Fruit fly (Drosophila melanogaster): ENCODE measurements around the gene Iml1.

Iml1 gene

dm6 chr3L:1515820-1516540 lies 17.9 kb downstream of the Iml1 start:
- TF ChIP-seq Dll (optimal IDR thresholded peaks at IDR 0.05): no peak
- no peak for TF ChIP-seq psq (optimal IDR thresholded peaks at IDR 0.05)
- no peak for TF ChIP-seq usp (GFP tag; optimal IDR thresholded peaks at IDR 0.05)
- TF ChIP-seq CG8478 (optimal IDR thresholded peaks at IDR 0.05): no peak

DNA sequence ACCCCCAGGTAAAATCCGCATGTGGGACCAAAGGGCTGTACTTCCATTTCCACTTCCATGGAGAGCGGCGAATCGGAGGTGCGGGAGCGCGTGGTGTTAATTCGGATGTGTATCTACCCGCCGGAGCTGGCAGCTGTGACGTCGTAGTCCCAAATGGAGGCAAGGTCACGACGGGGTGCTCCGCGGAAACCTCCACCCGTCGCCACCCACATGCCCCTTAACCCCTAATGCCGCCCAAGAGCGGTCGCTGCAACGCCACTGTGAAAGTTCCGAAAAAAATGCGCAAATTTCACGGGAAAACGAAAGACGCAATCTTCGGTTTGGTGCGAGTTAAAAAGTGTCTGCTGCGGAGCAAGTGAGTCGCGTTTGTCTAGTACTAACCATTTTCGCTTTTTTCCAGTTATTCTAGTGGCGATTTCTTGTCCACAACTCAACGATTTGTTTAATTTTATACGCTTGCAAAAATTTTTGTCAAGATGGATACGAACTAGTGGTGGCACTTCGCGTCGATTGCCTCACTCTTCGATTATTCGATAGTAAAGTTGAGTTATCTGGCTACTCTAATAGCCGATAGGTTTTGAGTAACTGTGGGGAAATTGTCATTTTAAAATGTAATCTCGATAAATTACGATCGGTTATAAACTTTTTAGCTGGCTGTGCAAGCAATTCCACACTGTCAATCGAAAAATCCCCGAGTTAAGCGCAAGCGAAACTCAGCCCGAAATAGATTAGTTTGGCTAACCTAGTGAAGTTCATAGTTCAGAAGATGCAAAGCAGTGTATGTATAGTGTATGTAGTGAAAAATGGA lies 31.5 kb downstream of the Iml1 start, which contains the start of the genes hfp and Psa:
TSS of gene hfp (minus strand) at position 505 of the 808 bp plus-strand sequence.
TSS of gene Psa (plus strand) at position 758 of the 808 bp plus-strand sequence.
- no peak for TF ChIP-seq usp (GFP tag; optimal IDR thresholded peaks at IDR 0.05)
- no peak for TF ChIP-seq EcR (GFP tag; optimal IDR thresholded peaks at IDR 0.05)
- no peak for TF ChIP-seq pan (optimal IDR thresholded peaks at IDR 0.05)
- no peak for TF ChIP-seq Dll (optimal IDR thresholded peaks at IDR 0.05)
- no peak for TF ChIP-seq CG8478 (optimal IDR thresholded peaks at IDR 0.05)
- no peak for TF ChIP-seq psq (optimal IDR thresholded peaks at IDR 0.05)

- TF ChIP-seq CG8478 (optimal IDR thresholded peaks at IDR 0.05) (no peak), EcR (GFP tag; optimal IDR thresholded peaks at IDR 0.05) (no peak), psq (optimal IDR thresholded peaks at IDR 0.05) (no peak), Dll (optimal IDR thresholded peaks at IDR 0.05) (no peak), pan (optimal IDR thresholded peaks at IDR 0.05) (no peak)
Observed at dm6 chr3L:1496408-1496807, 37.4 kb downstream of the Iml1 start, which contains the start of gene CG12084. Gene CG12084, minus strand, starts transcription at chr3L:1496643.

- TF ChIP-seq Dll (optimal IDR thresholded peaks at IDR 0.05): no peak
Observed at dm6 chr3L:1495803-1496202, 38.0 kb downstream of the Iml1 start.

dm6 chr3L:1489523-1489922 lies 44.3 kb downstream of the Iml1 start, which contains the start of gene stet:
Gene stet, minus strand, starts transcription at chr3L:1489547.
- no peak for TF ChIP-seq EcR (GFP tag; optimal IDR thresholded peaks at IDR 0.05)

DNA sequence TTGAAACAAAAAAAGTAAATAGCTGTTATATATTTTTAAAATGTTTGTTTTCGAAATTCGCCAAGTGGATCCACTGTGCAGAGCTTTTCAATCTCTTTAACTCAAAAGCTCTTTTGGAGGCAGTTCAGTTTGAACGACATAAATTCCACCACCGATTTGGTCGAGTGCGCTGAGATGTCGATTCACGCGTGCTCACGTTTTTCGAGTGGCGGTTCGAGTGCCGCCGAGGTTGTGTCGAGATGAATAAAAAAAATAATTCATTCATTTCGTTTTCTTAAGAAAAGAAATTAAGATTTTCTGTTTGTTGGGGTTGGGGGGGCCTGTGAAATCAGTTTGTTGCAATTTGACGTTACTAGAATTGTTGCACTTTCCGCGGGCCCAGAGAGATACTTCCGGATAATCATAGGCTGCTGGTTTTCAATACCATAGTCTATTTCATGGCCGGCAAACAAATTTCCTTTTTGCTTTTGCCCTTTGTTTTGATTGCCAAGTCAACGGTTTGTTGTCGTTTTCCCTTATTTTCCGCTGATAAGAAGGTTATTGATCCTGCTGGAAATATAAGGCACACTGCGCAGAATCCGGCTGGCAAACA lies 45.1 kb downstream of the Iml1 start:
- TF ChIP-seq psq (optimal IDR thresholded peaks at IDR 0.05) (no peak), usp (GFP tag; optimal IDR thresholded peaks at IDR 0.05) (no peak), pan (optimal IDR thresholded peaks at IDR 0.05) (no peak), CG8478 (optimal IDR thresholded peaks at IDR 0.05) (no peak), Dll (optimal IDR thresholded peaks at IDR 0.05) (no peak), EcR (GFP tag; optimal IDR thresholded peaks at IDR 0.05) (no peak)

DNA sequence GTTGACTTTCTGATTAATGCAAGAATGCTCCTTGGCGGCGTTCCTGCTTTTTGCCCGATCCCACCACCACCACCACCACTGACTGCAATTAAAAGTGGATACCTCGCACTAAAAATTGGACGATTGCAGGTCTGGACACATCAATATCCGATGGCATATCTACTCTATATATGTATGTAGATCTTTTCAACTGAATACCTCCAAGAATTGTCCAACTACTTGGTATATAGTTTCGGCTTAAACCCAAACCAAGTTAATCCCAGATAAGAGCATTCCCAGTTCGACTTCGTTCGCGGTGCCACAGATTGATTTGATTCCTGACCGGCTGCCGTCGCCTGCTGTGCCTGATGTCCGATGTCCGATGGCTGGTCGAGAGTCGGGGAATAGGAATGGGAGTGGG lies 49.1 kb downstream of the Iml1 start:
- TF ChIP-seq EcR (GFP tag; optimal IDR thresholded peaks at IDR 0.05): no peak
- TF ChIP-seq usp (GFP tag; optimal IDR thresholded peaks at IDR 0.05): no peak
- TF ChIP-seq CG8478 (optimal IDR thresholded peaks at IDR 0.05): no peak
- TF ChIP-seq pan (optimal IDR thresholded peaks at IDR 0.05): no peak
- no peak for TF ChIP-seq Dll (optimal IDR thresholded peaks at IDR 0.05)
- no peak for TF ChIP-seq psq (optimal IDR thresholded peaks at IDR 0.05)

DNA sequence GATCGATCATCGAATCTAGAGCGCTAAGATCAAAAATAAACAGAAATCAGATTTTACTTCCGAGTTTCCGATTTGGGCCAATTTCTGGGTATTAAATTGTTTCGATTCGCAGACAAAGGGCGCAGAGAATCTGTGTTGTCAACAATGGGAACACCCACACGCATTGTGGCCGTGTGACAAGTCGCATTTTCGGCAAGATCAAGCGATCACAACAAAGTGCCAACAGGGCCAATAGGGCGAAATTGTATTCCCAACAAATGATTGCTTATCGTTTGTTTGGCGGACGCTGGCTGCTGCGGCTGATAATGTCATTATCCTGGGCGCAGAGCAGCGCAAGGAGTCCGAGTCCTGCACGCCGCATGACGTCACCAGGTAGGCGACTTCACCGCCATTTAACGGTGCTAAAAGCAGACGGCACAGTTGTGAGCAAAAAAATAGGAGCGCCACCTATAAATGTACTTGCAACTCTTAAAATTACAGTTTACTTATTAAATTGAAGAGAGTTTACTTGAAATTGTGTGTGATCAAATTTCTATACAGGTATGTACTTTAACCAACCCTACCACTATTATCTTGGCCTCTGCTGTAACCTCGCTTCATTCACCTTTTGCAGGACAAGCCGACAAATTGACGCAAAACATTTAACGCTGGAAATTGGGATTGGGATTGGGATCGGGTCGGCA lies 54.7 kb downstream of the Iml1 start:
- no peak for TF ChIP-seq Dll (optimal IDR thresholded peaks at IDR 0.05)
- TF ChIP-seq usp (GFP tag; optimal IDR thresholded peaks at IDR 0.05): no peak
- TF ChIP-seq CG8478 (optimal IDR thresholded peaks at IDR 0.05): no peak
- TF ChIP-seq psq (optimal IDR thresholded peaks at IDR 0.05): no peak
- no peak for TF ChIP-seq EcR (GFP tag; optimal IDR thresholded peaks at IDR 0.05)

- TF ChIP-seq Dll (optimal IDR thresholded peaks at IDR 0.05): no peak
- TF ChIP-seq CG8478 (optimal IDR thresholded peaks at IDR 0.05): no peak
- TF ChIP-seq psq (optimal IDR thresholded peaks at IDR 0.05): no peak
- TF ChIP-seq pan (optimal IDR thresholded peaks at IDR 0.05): no peak
- no peak for TF ChIP-seq usp (GFP tag; optimal IDR thresholded peaks at IDR 0.05)
- TF ChIP-seq EcR (GFP tag; optimal IDR thresholded peaks at IDR 0.05): no peak
Observed at dm6 chr3L:1477319-1477718, 56.5 kb downstream of the Iml1 start, which contains the start of gene robl62A. Gene robl62A, plus strand, starts transcription at chr3L:1477619.

DNA sequence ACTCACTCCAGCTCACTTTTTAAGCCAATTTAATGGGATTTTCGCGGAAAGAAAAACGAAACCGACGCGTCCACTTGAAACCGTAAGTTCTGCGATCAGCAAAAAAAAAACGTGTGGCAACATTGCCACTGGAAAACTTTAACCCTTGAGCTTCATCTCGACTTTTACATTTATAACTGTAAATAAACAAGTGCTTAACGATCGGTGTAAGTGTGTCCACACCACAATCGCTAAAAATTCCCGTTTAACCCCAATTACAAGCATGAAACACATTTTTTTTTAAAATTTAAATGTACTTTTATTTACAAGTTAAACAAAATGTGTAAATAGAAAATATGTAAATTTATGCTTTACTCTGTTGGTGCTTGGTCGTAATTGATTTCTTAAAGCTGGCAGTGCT lies 58.7 kb downstream of the Iml1 start, which contains the start of gene Ptp61F:
TSS of gene Ptp61F (minus strand) at position 101 of the 400 bp plus-strand sequence.
- no peak for TF ChIP-seq CG8478 (optimal IDR thresholded peaks at IDR 0.05)

Measured in whole organism.